Worm (Caenorhabditis elegans): ENCODE data around the gene faxc-2.

DNA sequence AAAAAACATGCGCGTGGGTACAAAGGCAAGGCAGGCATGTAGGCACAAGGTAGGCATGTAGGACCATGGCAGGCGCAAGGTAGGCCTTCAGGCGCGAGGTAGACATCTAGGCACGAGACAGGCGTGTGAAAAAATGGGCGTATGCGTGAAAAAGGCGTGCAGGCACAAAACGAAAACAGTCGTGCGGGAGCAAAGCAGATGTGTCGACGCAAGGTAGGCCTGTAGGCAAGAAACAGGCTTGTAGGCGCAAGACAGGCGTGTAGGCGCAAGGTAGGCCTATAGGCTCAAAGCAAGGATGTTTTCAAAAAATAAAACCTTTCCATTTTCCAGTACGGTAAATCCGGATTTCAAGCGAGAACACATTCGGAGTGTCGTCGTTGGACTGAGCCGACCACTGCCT, 30.4 kb upstream of the faxc-2 start:
- TF ChIP-seq med-1 (GFP tag; optimal IDR thresholded peaks at IDR 0.05; ENCODE audit: insufficient read depth) (no peak), cog-1 (tag; optimal IDR thresholded peaks at IDR 0.05) (no peak), ref-1 (GFP tag; conservative IDR thresholded peaks at IDR 0.05) (no peak), tab-1 (GFP tag; IDR thresholded peaks at IDR 0.05) (no peak)
